Worm (Caenorhabditis elegans) whole organism, early embryonic: ENCODE measurements around the gene cst-2.
"Not testable (repeated sequence)": the region's sequence is repeated elsewhere in the genome, so short reads cannot be mapped to it uniquely, and the experiment has no call there.

Experiments
- B0310.2 ChIP-seq: sonication (generic microtip); optimal IDR thresholded peaks from 2 replicates; lab custom pipeline; 2016; ENCODE audit warnings: mild to moderate bottlenecking, missing genetic modification characterization, missing compliant biosample characterization
- F13C5.2 ChIP-seq: sonication (generic microtip); optimal IDR thresholded peaks from 2 replicates; lab custom pipeline; 2017; ENCODE audit warnings: mild to moderate bottlenecking, missing genetic modification characterization, inconsistent platforms, missing compliant biosample characterization
- aly-1 ChIP-seq: sonication (generic microtip); optimal IDR thresholded peaks from 2 replicates; lab custom pipeline; 2016; ENCODE audit warnings: missing genetic modification characterization, missing compliant biosample characterization
- ama-1 ChIP-seq: fragments of 150-350 bp; optimal IDR thresholded peaks from 2 replicates; lab custom pipeline; 2014
- ceh-13 ChIP-seq: fragments of 200-800 bp; sonication (Bioruptor generic); optimal IDR thresholded peaks from 2 replicates; lab custom pipeline; 2018; ENCODE audit warnings: mild to moderate bottlenecking, missing genetic modification characterization, missing compliant biosample characterization
- ceh-36 ChIP-seq: sonication (generic microtip); optimal IDR thresholded peaks from 2 replicates; lab custom pipeline; 2016; ENCODE audit warnings: missing genetic modification characterization, inconsistent platforms, missing compliant biosample characterization
- ets-7 ChIP-seq: sonication (generic microtip); optimal IDR thresholded peaks from 2 replicates; lab custom pipeline; 2016; ENCODE audit warnings: missing genotype, missing genetic modification characterization, missing compliant biosample characterization
- flt-1 ChIP-seq: fragments of 200-800 bp; sonication (Bioruptor generic); IDR thresholded peaks from 2 replicates; pipeline ENCODE4 v1.3.6; 2022; ENCODE audit warnings: missing genetic modification characterization, missing compliant biosample characterization
- hmbx-1 ChIP-seq: sonication (generic microtip); optimal IDR thresholded peaks from 2 replicates; lab custom pipeline; 2016; ENCODE audit warnings: mild to moderate bottlenecking, missing genetic modification characterization, missing compliant biosample characterization
- hmg-4 ChIP-seq: fragments of 200-800 bp; sonication (Bioruptor generic); optimal IDR thresholded peaks from 2 replicates; lab custom pipeline; 2018; ENCODE audit warnings: mild to moderate bottlenecking, missing genetic modification characterization, missing compliant biosample characterization
- hnd-1 ChIP-seq: sonication (generic microtip); optimal IDR thresholded peaks from 2 replicates; lab custom pipeline; 2016; ENCODE audit warnings: missing genetic modification characterization, missing compliant biosample characterization
- pes-1 ChIP-seq: fragments of 200-800 bp; sonication (Bioruptor generic); IDR thresholded peaks from 2 replicates; pipeline ENCODE4 v1.3.6; 2022; ENCODE audit warnings: missing genetic modification reagents, missing genetic modification characterization, missing compliant biosample characterization
- scrt-1 ChIP-seq: fragments of 200-800 bp; sonication (Bioruptor generic); IDR thresholded peaks from 2 replicates; pipeline ENCODE4 v1.3.6; 2022; ENCODE audit warnings: missing genetic modification characterization, missing compliant biosample characterization
- sea-1 ChIP-seq: fragments of 200-800 bp; sonication (Bioruptor generic); conservative IDR thresholded peaks from 2 replicates; pipeline ENCODE4 v1.3.6; 2022; ENCODE audit warnings: missing genetic modification characterization, missing compliant biosample characterization
- tbx-11 ChIP-seq: fragments of 200-800 bp; sonication (Bioruptor generic); IDR thresholded peaks from 2 replicates; pipeline ENCODE4 v1.3.6; 2022; ENCODE audit warnings: missing genetic modification characterization, missing compliant biosample characterization
- tbx-37 ChIP-seq: fragments of 200-800 bp; sonication (Bioruptor generic); conservative IDR thresholded peaks from 2 replicates; pipeline ENCODE4 v1.3.6; 2022; ENCODE audit warnings: missing genetic modification reagents, missing genetic modification characterization, missing compliant biosample characterization
- tra-4 ChIP-seq: sonication (generic microtip); optimal IDR thresholded peaks from 2 replicates; lab custom pipeline; 2017; ENCODE audit warnings: missing genetic modification characterization, missing compliant biosample characterization

The cst-2 gene

DNA sequence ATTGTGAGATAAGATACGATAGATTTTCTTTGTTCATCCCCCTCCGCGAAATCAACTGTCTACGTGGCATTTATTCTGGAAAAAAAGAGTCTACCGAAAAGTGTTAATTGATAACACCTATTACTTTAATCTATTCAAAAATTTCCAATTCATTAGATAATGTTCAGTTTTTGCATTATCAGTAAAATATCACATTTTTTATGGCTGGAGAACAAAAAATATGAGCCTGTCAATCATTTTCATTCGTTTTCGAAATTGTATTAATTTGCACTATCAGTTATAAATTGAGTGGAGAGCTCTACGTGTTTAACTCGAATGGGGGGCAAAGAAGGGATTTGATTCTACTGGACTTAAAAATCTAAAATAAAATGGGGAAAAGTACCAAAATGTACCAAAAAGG, 23.2 kb upstream of the cst-2 start:
- TF ChIP-seq sea-1 (no peak), F13C5.2 (tag; lab: Kevin White, UChicago) (no peak), hmg-4 (GFP tag; lab: Kevin White, UChicago) (no peak), ceh-13 (GFP tag; lab: Kevin White, UChicago) (no peak), ceh-36 (tag; lab: Kevin White, UChicago) (no peak), scrt-1 (GFP tag; lab: Robert Waterston, UW) (no peak), ets-7 (tag; lab: Kevin White, UChicago) (no peak), hmbx-1 (tag; lab: Kevin White, UChicago) (no peak), flt-1 (GFP tag; lab: Robert Waterston, UW) (no peak), tbx-11 (no peak), tra-4 (tag; lab: Kevin White, UChicago) (no peak), B0310.2 (no peak), tbx-37 (GFP tag; lab: Robert Waterston, UW) (no peak), ama-1 (lab: Kevin White, UChicago) (no peak), hnd-1 (tag; lab: Kevin White, UChicago) (no peak), aly-1 (tag; lab: Kevin White, UChicago) (no peak), pes-1 (GFP tag; lab: Robert Waterston, UW) (no peak)

DNA sequence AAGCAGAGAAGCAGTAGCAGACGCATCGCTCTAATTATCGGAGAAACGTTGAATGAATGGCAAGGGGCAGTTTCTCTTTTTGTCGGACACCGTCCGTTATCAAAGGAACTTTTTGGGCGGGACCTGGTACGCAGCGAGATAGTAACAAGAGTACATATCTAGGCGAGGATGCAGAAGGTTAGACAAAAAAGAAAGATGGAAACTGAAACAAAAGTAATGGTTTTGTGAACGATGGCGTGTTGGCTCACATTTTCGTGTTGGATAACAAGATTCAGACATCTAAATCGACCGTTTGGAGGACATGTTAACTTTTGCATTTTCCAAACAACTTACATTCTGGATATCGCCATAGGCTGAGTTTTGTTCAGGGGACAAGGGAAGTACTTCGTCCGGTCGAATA, 21.6 kb upstream of the cst-2 start, which contains the start of gene F14H12.6:
Gene F14H12.6 (minus strand): TSS at position 101 of the 400 bp plus-strand sequence.
- TF ChIP-seq scrt-1 (GFP tag; lab: Robert Waterston, UW) (no peak), B0310.2 (no peak), flt-1 (GFP tag; lab: Robert Waterston, UW) (no peak), aly-1 (tag; lab: Kevin White, UChicago) (no peak), hnd-1 (tag; lab: Kevin White, UChicago) (no peak), F13C5.2 (tag; lab: Kevin White, UChicago) (no peak), ceh-13 (GFP tag; lab: Kevin White, UChicago) (no peak), hmbx-1 (tag; lab: Kevin White, UChicago) (no peak), pes-1 (GFP tag; lab: Robert Waterston, UW) (no peak), tra-4 (tag; lab: Kevin White, UChicago) (no peak), ama-1 (lab: Kevin White, UChicago) (no peak)

DNA sequence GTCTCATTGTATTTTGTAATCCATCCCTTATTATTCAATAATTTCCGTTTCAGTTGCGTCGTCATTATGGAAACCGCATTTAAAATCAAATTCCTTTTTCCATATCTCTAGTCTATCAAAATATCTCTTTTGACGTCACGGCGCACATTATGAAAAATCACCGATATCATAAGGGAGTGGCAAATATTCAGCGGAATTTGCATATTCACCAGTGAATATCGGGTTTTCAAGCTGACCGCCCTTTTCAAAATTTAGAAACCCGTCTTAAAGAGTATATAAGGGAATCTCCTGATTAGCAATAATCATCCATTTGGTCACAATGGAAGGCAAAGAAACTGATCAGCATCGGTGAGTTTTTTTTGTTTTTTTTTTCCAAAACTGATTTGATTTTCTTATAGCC, 17.5 kb upstream of the cst-2 start, which contains the start of gene col-165:
Gene col-165 (plus strand): TSS at position 301 of the 400 bp plus-strand sequence.
- TF ChIP-seq aly-1 (tag; lab: Kevin White, UChicago) (no peak), hmbx-1 (tag; lab: Kevin White, UChicago) (no peak), sea-1 (no peak), pes-1 (GFP tag; lab: Robert Waterston, UW) (no peak), F13C5.2 (tag; lab: Kevin White, UChicago) (no peak), ets-7 (tag; lab: Kevin White, UChicago) (no peak)

DNA sequence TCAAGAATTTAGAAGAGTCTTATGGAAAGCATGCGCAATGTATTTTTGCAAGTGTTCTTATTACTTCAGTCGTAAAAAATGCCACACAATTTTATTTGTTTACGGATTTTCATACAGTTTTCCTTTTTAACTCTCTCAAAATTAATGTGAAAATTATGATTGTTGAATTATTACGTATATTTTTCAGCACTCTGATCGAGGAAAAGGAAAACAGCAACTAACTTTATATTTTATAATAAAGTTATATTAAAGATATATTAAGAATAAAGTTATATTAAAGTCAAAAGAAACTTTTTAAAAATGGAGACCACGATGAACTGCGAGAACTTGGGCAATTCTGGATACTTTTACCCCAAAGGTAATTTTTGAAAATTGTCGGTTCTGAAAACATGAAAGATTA, 14.3 kb upstream of the cst-2 start, which contains the start of gene F14H12.2:
Gene F14H12.2 (plus strand): TSS at position 301 of the 400 bp plus-strand sequence.
- TF ChIP-seq hmg-4 (GFP tag; lab: Kevin White, UChicago) = no peak
- no peak for TF ChIP-seq ceh-36 (tag; lab: Kevin White, UChicago)
- TF ChIP-seq ceh-13 (GFP tag; lab: Kevin White, UChicago) = no peak
- no peak for TF ChIP-seq tra-4 (tag; lab: Kevin White, UChicago)
- no peak for TF ChIP-seq tbx-37 (GFP tag; lab: Robert Waterston, UW)
- no peak for TF ChIP-seq B0310.2
- TF ChIP-seq ama-1 (lab: Kevin White, UChicago) = no peak
- TF ChIP-seq sea-1 = no peak
- TF ChIP-seq pes-1 (GFP tag; lab: Robert Waterston, UW) = no peak
- no peak for TF ChIP-seq hmbx-1 (tag; lab: Kevin White, UChicago)
- TF ChIP-seq flt-1 (GFP tag; lab: Robert Waterston, UW) = no peak
- no peak for TF ChIP-seq scrt-1 (GFP tag; lab: Robert Waterston, UW)
- no peak for TF ChIP-seq tbx-11
- TF ChIP-seq aly-1 (tag; lab: Kevin White, UChicago) = no peak
- TF ChIP-seq ets-7 (tag; lab: Kevin White, UChicago) = no peak
- no peak for TF ChIP-seq F13C5.2 (tag; lab: Kevin White, UChicago)
- no peak for TF ChIP-seq hnd-1 (tag; lab: Kevin White, UChicago)

DNA sequence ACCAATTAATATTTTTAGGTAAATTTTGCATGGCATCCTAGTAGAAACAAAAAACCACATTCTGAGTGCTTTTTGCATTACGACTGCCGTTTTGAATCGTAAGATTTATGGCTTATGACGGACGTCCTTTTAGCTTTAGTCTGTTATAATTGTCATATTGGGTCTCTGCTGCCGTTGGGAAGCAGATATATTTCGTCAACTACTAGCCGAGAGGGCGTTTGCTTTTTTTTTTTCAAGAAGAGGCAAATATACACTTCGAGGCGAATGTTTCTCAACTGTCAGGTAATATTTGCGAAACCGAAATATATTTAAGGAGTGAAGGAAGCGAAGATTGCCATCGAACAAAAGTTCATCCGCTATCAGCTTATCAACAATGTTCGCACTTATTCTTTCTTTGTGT, 8.1 kb upstream of the cst-2 start, which contains the start of gene F14H12.3:
Gene F14H12.3 (plus strand): TSS at position 301 of the 400 bp plus-strand sequence.
- TF ChIP-seq tbx-37 (GFP tag; lab: Robert Waterston, UW) (no peak), scrt-1 (GFP tag; lab: Robert Waterston, UW) (0 out of 2 replicates have a peak, but pooled peaks have one; percentile 40), pes-1 (GFP tag; lab: Robert Waterston, UW) (no peak)

DNA sequence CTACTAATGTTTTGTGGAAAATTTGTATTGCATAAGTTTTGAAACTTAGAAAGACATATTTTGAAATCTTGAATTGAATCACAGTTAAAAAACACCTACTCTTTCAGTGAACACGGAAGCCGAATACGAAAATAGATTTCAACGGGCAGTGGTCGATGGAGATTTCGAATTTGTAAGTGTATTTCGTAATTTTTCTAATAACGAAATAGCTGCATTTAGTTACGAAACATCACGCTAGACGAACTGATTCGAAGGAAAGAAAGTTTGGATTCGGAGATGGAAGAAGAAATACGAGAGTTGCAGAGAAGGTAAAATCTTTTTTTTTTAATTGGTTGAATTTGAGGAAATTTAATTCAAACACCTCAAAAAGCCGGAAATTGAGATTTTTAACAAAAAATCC, 6.9 kb upstream of the cst-2 start:
- no peak for TF ChIP-seq tbx-37 (GFP tag; lab: Robert Waterston, UW)
- TF ChIP-seq B0310.2 = no peak
- TF ChIP-seq sea-1 = no peak
- TF ChIP-seq ceh-13 (GFP tag; lab: Kevin White, UChicago) = no peak
- no peak for TF ChIP-seq F13C5.2 (tag; lab: Kevin White, UChicago)

DNA sequence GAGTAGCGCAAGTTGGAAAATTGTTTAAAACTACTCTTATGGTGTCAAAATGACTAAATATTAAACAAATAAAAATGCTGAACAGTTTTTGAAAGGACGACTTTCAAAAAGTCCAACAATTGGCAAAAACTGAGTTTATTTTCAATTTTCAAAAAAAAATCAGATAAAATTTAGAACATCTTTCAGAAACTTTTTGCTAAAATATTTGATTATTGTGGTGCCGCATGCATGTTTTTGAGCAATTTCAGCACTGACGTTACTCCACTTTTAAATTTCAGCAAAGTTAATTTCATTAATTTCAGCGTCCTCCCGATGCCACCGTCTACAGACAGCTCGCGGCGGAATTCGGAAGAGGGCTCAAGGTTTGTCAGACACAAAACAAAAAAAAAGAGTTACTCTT, 3.5 kb upstream of the cst-2 start, which contains the start of gene cst-1:
Gene cst-1 (plus strand): TSS at position 301 of the 400 bp plus-strand sequence.
- TF ChIP-seq tbx-11; flt-1 (GFP tag; lab: Robert Waterston, UW); tbx-37 (GFP tag; lab: Robert Waterston, UW): not testable (repeated sequence)

DNA sequence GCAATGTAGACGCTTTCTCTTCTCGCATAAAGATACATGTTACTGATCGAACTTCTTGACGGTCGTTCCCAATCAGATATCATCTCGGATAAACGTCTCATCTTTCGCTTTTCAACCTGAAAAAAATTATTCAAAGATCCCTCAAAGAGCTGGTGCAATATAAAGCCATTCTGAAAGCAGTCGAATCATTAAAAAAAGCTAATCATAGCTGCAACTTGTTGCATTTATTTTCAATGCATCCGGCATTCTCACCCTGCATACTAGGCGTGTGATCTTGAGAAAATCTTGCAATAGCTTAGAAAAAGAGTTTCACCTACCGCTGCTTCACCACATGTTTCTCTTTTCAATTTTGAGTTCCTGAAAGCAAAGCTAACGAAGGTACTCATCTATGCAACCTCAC, 3.5 kb downstream of the cst-2 start, which contains the start of gene C24A8.6:
Gene C24A8.6 (minus strand): TSS at position 101 of the 400 bp plus-strand sequence.
- not testable (repeated sequence) for TF ChIP-seq tbx-37 (GFP tag; lab: Robert Waterston, UW); tra-4 (tag; lab: Kevin White, UChicago); ceh-36 (tag; lab: Kevin White, UChicago)
